Worm (Caenorhabditis elegans) whole organism, late embryonic: ENCODE results near the gene C34B4.4.

Experiments
- ceh-9 ChIP-seq: sonication (generic microtip); optimal IDR thresholded peaks from 2 replicates; lab custom pipeline; 2016; ENCODE audit warnings: mild to moderate bottlenecking, missing genetic modification characterization, inconsistent platforms, missing compliant biosample characterization
- hlh-30 ChIP-seq: sonication (generic microtip); optimal IDR thresholded peaks from 2 replicates; lab custom pipeline; 2017; ENCODE audit warnings: antibody characterized with exemption, missing genetic modification characterization, missing compliant biosample characterization; ENCODE audit not compliant: insufficient read depth
- nfya-1 ChIP-seq: sonication (generic microtip); optimal IDR thresholded peaks from 2 replicates; lab custom pipeline; 2017; ENCODE audit warnings: missing genetic modification characterization, mild to moderate bottlenecking, missing compliant biosample characterization, antibody characterized with exemption, moderate library complexity
- nhr-11 ChIP-seq: fragments of 150-350 bp; optimal IDR thresholded peaks from 2 replicates; lab custom pipeline; 2014; ENCODE audit warnings: missing biosample characterization, missing genetic modification characterization
- pha-4 ChIP-seq: fragments of 150-350 bp; optimal IDR thresholded peaks from 2 replicates; lab custom pipeline; 2018; ENCODE audit warnings: missing biosample characterization, missing genetic modification reagents, missing genetic modification characterization
- tbx-7 ChIP-seq: sonication (generic microtip); optimal IDR thresholded peaks from 2 replicates; lab custom pipeline; 2016; ENCODE audit warnings: missing genotype, missing genetic modification characterization, missing compliant biosample characterization
- unc-42 ChIP-seq: sonication (generic microtip); optimal IDR thresholded peaks from 2 replicates; lab custom pipeline; 2016; ENCODE audit warnings: missing genotype, missing genetic modification characterization, missing compliant biosample characterization

DNA sequence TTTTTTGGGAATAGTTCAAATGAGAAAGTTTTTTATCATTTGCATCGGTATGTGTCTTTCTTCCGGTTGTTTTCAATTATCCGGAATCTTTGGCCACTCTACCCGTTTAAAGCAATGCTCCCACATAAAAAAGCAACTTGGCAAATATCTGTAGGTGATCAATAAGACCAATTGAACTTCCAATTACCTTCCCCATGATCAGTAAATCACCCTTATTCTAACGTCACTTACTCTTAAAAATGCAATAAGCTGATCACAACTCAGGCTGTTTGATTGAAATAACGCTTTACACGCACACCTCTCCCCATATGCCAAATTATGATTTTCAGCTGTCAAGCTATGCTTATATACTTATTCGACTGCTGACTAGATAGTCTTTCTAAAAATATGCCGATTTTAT lies 5.4 kb downstream of the C34B4.4 start, which contains the start of gene C34B4.5:
- TF ChIP-seq nhr-11 (tag; lab: Kevin White, UChicago) (no peak), tbx-7 (tag; lab: Kevin White, UChicago) (no peak), hlh-30 (no peak), nfya-1 (tag; lab: Kevin White, UChicago) (no peak), ceh-9 (tag; lab: Kevin White, UChicago) (no peak), pha-4 (tag; lab: Kevin White, UChicago) (no peak), unc-42 (tag; lab: Kevin White, UChicago) (no peak)
